Worm (Caenorhabditis elegans) whole organism, late embryonic: ENCODE results near the gene T05H4.4.
A peak's percentile ranks its signal among the peaks of the same experiment; 100 is the strongest.

Source experiments
- F13H6.1 ChIP-seq: sonication (generic microtip); optimal IDR thresholded peaks from 2 replicates; lab custom pipeline; 2016; ENCODE audit warnings: missing genetic modification characterization, missing compliant biosample characterization
- ceh-22 ChIP-seq: sonication (generic microtip); optimal IDR thresholded peaks from 2 replicates; lab custom pipeline; 2017; ENCODE audit warnings: missing biosample characterization, missing genetic modification characterization
- ceh-6 ChIP-seq: fragments of 200-800 bp; sonication (Bioruptor generic); optimal IDR thresholded peaks from 2 replicates; lab custom pipeline; 2018; ENCODE audit warnings: mild to moderate bottlenecking, missing genetic modification characterization, missing compliant biosample characterization
- ceh-9 ChIP-seq: sonication (generic microtip); optimal IDR thresholded peaks from 2 replicates; lab custom pipeline; 2016; ENCODE audit warnings: mild to moderate bottlenecking, missing genetic modification characterization, inconsistent platforms, missing compliant biosample characterization
- dmd-4 ChIP-seq: sonication (generic microtip); optimal IDR thresholded peaks from 2 replicates; lab custom pipeline; 2016; ENCODE audit warnings: borderline replicate concordance, missing genetic modification characterization, missing compliant biosample characterization
- elt-2 ChIP-seq: sonication (generic microtip); optimal IDR thresholded peaks from 2 replicates; lab custom pipeline; 2016; ENCODE audit warnings: missing genetic modification reagents, missing genetic modification characterization, missing compliant biosample characterization
- hlh-13 ChIP-seq: fragments of 200-800 bp; sonication (Bioruptor generic); optimal IDR thresholded peaks from 2 replicates; lab custom pipeline; 2018; ENCODE audit warnings: mild to moderate bottlenecking, missing genetic modification characterization, missing compliant biosample characterization
- hlh-15 ChIP-seq: sonication (generic microtip); optimal IDR thresholded peaks from 2 replicates; lab custom pipeline; 2016; ENCODE audit warnings: missing genetic modification characterization, missing compliant biosample characterization
- rnt-1 ChIP-seq: sonication (generic microtip); optimal IDR thresholded peaks from 2 replicates; lab custom pipeline; 2016; ENCODE audit warnings: missing genetic modification characterization, missing compliant biosample characterization

Gene T05H4.4

ce11 chrV:6487878-6488277 lies 49.2 kb downstream of the T05H4.4 start:
- no peak for TF ChIP-seq hlh-15
- no peak for TF ChIP-seq ceh-22
- TF ChIP-seq dmd-4 (tag; lab: Kevin White, UChicago) = no peak
- no peak for TF ChIP-seq F13H6.1
- no peak for TF ChIP-seq ceh-9 (tag; lab: Kevin White, UChicago)
- TF ChIP-seq ceh-6 (GFP tag; lab: Kevin White, UChicago) = no peak
- no peak for TF ChIP-seq hlh-13 (GFP tag; lab: Kevin White, UChicago)
- no peak for TF ChIP-seq rnt-1 (tag; lab: Kevin White, UChicago)

ce11 chrV:6488849-6489248 lies 50.1 kb downstream of the T05H4.4 start, which contains the start of gene lec-10:
lec-10 (minus strand) TSS chrV:6489120.
- TF ChIP-seq hlh-15 = no peak
- TF ChIP-seq elt-2 (tag; lab: Kevin White, UChicago) = peak; percentile 61
